Worm (Caenorhabditis elegans) whole organism, L4/young adult: ENCODE data around the gene vha-12.

Experiments
- W03F9.2 ChIP-seq: fragments of 150-350 bp; optimal IDR thresholded peaks from 2 replicates; lab custom pipeline; 2014; ENCODE audit warnings: missing biosample characterization, missing genetic modification characterization
- dao-5 ChIP-seq: sonication (generic microtip); optimal IDR thresholded peaks from 2 replicates; lab custom pipeline; 2016; ENCODE audit warnings: missing genotype, missing genetic modification characterization, moderate library complexity, missing compliant biosample characterization
- him-1 ChIP-seq: sonication (generic microtip); optimal IDR thresholded peaks from 2 replicates; lab custom pipeline; 2016; ENCODE audit warnings: missing genotype, missing genetic modification reagents, missing genetic modification characterization, missing compliant biosample characterization

The vha-12 gene

DNA sequence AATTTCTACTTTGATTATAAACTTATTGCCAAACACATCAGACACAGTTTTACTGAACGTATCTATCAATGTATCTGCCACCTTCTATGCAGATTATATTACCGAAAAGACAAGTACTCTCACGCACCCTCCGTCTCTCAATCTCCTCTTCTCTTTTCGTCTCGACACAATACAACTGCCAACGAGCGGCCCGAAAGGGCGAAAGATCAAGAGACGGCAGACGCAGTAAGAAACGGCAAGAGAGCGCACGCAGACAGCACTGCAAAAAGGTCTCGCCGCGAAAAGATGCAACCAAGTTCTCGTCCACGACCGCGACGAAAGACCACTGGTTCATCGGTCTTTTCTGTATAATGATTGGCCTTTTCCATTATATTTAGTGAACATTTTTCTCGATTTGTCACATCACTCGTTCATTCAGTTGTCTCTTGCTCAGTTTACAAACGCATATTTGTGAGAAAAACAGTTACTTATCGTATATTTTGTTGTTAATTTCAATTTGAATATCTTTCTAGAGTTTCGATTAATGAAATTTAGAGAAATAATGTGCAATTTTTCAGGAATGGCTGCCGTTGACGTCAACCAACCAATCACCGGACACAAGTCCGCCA, at the start of gene vha-12:
Gene vha-12, plus strand, starts transcription at position 558 of the 608 bp plus-strand sequence.
- peak; percentile 18 for TF ChIP-seq him-1 (tag; lab: Kevin White, UChicago)
- no peak for TF ChIP-seq dao-5
- peak; percentile 79 for TF ChIP-seq W03F9.2 (tag; lab: Kevin White, UChicago)

- TF ChIP-seq W03F9.2 (tag; lab: Kevin White, UChicago) (no peak), dao-5 (no peak), him-1 (tag; lab: Kevin White, UChicago) (no peak)
These were observed 48.7 kb upstream of the vha-12 start for ce11 chrX:4142202-4142601.

DNA sequence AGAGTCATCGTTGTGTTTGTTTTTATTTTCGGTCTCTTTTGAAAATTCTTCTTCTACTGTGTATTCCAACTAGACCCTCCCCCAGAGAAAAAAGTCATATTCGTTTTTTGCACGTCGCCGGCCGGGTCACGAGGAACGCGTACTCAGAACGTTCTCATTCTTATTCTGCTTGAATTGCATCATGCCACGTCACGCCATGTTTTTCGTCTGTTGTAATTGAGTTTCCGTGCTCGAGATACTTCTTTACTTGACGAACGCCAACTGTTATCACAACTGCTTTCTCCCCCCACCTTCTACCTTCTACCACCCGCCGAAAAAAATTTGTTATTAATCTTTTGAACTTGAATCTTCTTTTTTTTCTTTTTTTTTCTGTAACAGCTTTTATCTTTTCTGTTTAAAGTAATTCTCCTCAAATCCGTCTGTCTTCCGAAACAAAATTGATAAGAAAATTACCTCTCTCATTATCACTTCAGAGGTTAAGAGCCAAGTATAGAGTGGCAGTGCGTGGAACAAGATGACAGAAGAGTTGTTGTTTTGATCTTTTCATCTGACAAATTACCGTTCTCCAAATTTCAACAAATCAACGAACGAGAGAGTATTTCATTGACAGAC, 48.1 kb upstream of the vha-12 start:
- no peak for TF ChIP-seq dao-5
- no peak for TF ChIP-seq him-1 (tag; lab: Kevin White, UChicago)
- no peak for TF ChIP-seq W03F9.2 (tag; lab: Kevin White, UChicago)

ce11 chrX:4143260-4144018, 47.5 kb upstream of the vha-12 start:
- TF ChIP-seq dao-5 = no peak
- TF ChIP-seq W03F9.2 (tag; lab: Kevin White, UChicago) = no peak
- TF ChIP-seq him-1 (tag; lab: Kevin White, UChicago) = no peak

DNA sequence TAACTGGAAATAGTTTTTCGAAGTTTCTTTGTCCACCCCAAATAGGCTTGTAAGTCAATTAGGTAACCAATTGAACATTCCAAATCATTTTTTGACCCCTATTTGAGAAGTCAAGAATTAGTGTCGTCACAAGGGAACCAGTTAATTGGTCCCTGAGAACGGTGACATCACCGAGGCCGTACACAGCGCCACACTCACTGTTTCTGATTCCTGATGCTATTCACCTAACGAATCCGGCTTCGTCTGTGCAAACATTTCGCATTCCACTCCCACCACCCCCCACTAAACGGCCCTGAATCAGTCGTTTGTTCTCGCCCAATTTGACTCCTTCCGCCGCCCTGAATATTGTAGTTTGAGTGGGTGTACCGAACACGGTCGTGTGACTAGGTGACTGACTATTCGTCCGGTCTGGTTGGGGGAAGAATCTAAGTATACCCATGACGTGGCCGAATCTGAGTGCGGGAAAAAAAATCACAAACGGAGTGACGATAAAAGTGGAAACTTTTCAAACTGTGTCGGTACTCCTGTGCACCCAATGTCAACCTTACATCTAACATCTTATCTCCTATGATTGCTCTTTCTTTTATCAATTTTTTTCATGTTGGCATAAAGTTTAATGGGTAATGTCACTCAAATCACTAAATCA, 46.6 kb upstream of the vha-12 start:
- TF ChIP-seq dao-5 = no peak
- TF ChIP-seq W03F9.2 (tag; lab: Kevin White, UChicago) = no peak
- no peak for TF ChIP-seq him-1 (tag; lab: Kevin White, UChicago)

- TF ChIP-seq dao-5 (peak; percentile 50), W03F9.2 (tag; lab: Kevin White, UChicago) (no peak), him-1 (tag; lab: Kevin White, UChicago) (peak; percentile 82)
These were observed 45.7 kb upstream of the vha-12 start for ce11 chrX:4145051-4145826.

ce11 chrX:4146046-4146445, 44.8 kb upstream of the vha-12 start:
- TF ChIP-seq dao-5 (no peak), W03F9.2 (tag; lab: Kevin White, UChicago) (no peak), him-1 (tag; lab: Kevin White, UChicago) (no peak)

DNA sequence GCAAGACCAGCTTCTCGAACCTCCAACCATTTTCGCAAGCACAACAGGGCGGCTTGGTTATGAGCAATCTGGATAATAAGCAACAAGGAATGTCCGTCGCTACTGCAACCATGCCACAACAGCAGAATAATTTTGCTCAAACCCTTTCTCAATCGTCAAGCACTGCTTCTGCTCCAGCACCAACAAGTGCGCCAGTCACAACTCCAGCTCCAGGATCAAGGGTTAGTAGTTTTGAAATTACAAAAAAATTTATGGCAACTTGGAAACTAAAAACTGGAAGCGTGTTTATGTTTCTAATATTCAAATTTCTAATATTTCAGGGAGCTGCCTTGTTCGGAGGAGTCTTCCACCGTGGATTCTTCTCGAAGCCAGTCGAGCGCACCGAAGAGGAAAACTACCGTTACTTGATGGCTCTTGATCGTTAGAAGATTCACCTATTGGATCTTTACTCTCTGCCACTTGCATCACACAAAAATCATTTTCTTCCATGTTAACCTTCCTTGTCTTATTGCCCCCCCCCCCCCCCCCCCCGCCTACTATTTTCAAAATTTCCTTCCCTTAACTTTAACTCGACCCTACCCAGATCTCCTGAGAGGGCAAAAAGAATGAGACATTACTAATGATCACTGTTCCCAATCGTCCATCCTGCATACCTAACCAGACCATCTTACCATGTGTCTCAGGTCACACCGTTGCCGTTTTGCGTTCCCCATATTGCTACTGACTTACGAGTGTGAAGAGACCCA, 43.9 kb upstream of the vha-12 start:
- TF ChIP-seq him-1 (tag; lab: Kevin White, UChicago) (no peak), W03F9.2 (tag; lab: Kevin White, UChicago) (no peak), dao-5 (no peak)

DNA sequence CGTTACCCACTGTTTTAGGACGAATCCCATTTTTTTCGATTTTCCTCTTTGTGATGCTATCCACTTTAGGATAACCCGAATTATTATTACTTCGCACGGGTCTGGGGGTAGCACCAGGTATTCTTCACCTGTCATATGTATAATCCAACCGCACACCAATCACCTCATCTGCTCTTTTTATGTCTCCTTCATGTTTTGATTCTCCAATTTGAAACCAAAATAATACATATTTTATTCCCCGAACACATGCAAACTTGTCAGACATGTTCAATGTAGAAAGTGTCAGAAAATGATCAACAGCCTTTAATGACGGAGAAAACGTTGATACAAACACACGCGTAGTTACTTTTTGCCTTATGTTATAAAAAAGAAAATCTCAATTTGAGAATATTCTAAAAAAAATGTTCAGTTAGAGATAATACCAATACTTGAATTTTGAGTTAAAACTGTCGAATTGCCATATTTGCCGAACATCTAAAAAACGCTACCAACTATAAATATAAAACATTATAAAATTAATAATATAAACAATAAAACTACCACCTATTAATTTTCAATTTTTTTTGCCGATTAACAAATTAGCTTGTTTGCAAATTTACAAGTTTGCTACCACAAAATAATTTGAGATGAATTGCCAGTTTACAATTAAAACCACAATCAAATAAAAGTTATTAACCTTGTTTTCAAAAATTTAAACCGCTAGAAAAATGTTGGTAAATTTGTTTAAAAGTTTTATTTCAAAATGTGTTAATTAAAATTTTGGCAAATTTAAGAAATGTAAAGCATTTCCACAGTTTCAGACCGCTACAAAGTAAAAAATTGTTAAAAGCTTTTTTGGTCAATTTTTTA, 43.1 kb upstream of the vha-12 start:
- TF ChIP-seq him-1 (tag; lab: Kevin White, UChicago) = peak; percentile 20
- TF ChIP-seq dao-5 = no peak
- peak; percentile 14 for TF ChIP-seq W03F9.2 (tag; lab: Kevin White, UChicago)

- TF ChIP-seq dao-5 = no peak
- no peak for TF ChIP-seq W03F9.2 (tag; lab: Kevin White, UChicago)
- TF ChIP-seq him-1 (tag; lab: Kevin White, UChicago) = no peak
These were observed 42.4 kb upstream of the vha-12 start for ce11 chrX:4148449-4149031.

ce11 chrX:4151206-4151605, 39.7 kb upstream of the vha-12 start:
- TF ChIP-seq W03F9.2 (tag; lab: Kevin White, UChicago) = no peak
- peak; percentile 35 for TF ChIP-seq him-1 (tag; lab: Kevin White, UChicago)
